Worm (Caenorhabditis elegans): Measurements from ENCODE around the gene ceh-89.

Gene ceh-89

ce11 chrX:14178688-14179087 lies 36.9 kb downstream of the ceh-89 start, which contains the start of gene C37E2.10:
Gene C37E2.10 (plus strand): TSS chrX:14178988.
- TF ChIP-seq ceh-16 (tag; optimal IDR thresholded peaks at IDR 0.05) (no peak), fos-1 (tag; optimal IDR thresholded peaks at IDR 0.05) (no peak), nfya-1 (tag; optimal IDR thresholded peaks at IDR 0.05; ENCODE audit: insufficient read depth) (no peak), elt-2 (tag; optimal IDR thresholded peaks at IDR 0.05) (no peak), nhr-28 (tag; optimal IDR thresholded peaks at IDR 0.05) (no peak), aly-2 (tag; optimal IDR thresholded peaks at IDR 0.05) (no peak), zag-1 (tag; optimal IDR thresholded peaks at IDR 0.05) (no peak), skn-1 (tag; optimal IDR thresholded peaks at IDR 0.05) (no peak), mdl-1 (tag; optimal IDR thresholded peaks at IDR 0.05) (no peak), nhr-77 (tag; optimal IDR thresholded peaks at IDR 0.05) (no peak), nhr-43 (tag; optimal IDR thresholded peaks at IDR 0.05; ENCODE audit: poor library complexity, severe bottlenecking) (no peak), ceh-9 (tag; optimal IDR thresholded peaks at IDR 0.05) (no peak), fkh-2 (tag; optimal IDR thresholded peaks at IDR 0.05) (no peak), eor-1 (tag; optimal IDR thresholded peaks at IDR 0.05) (no peak), elt-3 (tag; optimal IDR thresholded peaks at IDR 0.05) (no peak), snpc-4 (tag; optimal IDR thresholded peaks at IDR 0.05) (no peak), nhr-76 (tag; optimal IDR thresholded peaks at IDR 0.05) (no peak), unc-62 (GFP tag; optimal IDR thresholded peaks at IDR 0.05) (no peak), pha-4 (tag; optimal IDR thresholded peaks at IDR 0.05) (no peak), nhr-12 (tag; optimal IDR thresholded peaks at IDR 0.05) (no peak)

DNA sequence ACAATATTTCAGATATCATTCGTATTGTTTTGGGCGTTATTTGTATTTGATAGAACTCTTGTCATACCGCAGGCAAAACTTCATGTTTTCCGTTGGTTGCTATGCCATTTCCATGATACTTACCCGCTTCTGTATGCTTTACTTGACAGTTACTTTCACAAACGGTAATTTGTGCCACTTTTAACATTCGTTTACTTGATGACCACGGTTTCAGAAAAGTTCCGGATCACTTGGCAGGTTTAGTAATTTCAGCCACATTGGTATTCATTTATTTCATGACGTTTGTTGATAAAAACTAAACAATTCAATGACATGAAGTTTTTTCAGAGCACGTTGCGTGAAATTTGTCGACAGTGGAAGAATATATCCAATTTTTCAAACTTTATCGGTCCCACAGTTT lies 37.7 kb downstream of the ceh-89 start:
- TF ChIP-seq egl-5 (tag; optimal IDR thresholded peaks at IDR 0.05): no peak
- TF ChIP-seq nhr-237 (tag; optimal IDR thresholded peaks at IDR 0.05): no peak

DNA sequence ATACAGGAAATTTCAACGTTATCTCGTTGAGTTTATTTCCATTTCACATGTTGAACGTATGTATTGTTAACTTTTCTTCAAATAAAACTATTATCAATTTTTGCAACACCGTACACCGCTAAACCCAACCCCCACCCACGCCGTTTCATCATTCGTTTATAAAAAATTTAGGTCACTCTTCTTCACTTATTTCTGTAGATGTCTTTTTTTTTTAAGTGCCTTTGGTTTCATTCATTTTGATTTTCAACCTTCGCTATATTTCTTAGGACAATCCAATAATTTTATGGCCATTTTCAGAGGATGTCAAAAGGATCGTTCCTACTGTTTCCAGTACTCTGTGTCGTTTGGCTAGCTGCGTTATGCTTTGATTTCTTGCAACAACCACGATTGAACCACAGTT lies 38.4 kb downstream of the ceh-89 start, which contains the start of gene C37E2.3:
TSS of gene C37E2.3 (plus strand) at position 301 of the 400 bp plus-strand sequence.
- TF ChIP-seq aly-2 (tag; optimal IDR thresholded peaks at IDR 0.05) (no peak), nhr-43 (tag; optimal IDR thresholded peaks at IDR 0.05; ENCODE audit: poor library complexity, severe bottlenecking) (no peak), nhr-23 (tag; optimal IDR thresholded peaks at IDR 0.05) (no peak), ceh-9 (tag; optimal IDR thresholded peaks at IDR 0.05) (no peak), snpc-4 (tag; optimal IDR thresholded peaks at IDR 0.05) (no peak), unc-62 (GFP tag; optimal IDR thresholded peaks at IDR 0.05) (no peak), daf-12 (tag; optimal IDR thresholded peaks at IDR 0.05) (no peak), skn-1 (tag; optimal IDR thresholded peaks at IDR 0.05) (no peak), ZK546.5 (tag; optimal IDR thresholded peaks at IDR 0.05) (no peak), nfya-1 (tag; optimal IDR thresholded peaks at IDR 0.05; ENCODE audit: insufficient read depth) (no peak)

- TF ChIP-seq sea-2 (GFP tag; optimal IDR thresholded peaks at IDR 0.05) (no peak), elt-3 (tag; optimal IDR thresholded peaks at IDR 0.05) (no peak), zag-1 (tag; optimal IDR thresholded peaks at IDR 0.05) (no peak)
These were observed 40.8 kb downstream of the ceh-89 start for ce11 chrX:14182514-14182913.

- no peak for TF ChIP-seq nhr-76 (tag; optimal IDR thresholded peaks at IDR 0.05)
- TF ChIP-seq jun-1 (tag; optimal IDR thresholded peaks at IDR 0.05): no peak
- no peak for TF ChIP-seq nhr-77 (tag; optimal IDR thresholded peaks at IDR 0.05)
These were observed 43.9 kb downstream of the ceh-89 start for ce11 chrX:14185631-14186030.

ce11 chrX:14186466-14186865 lies 44.7 kb downstream of the ceh-89 start, which contains the start of gene ceh-36:
Gene ceh-36 (minus strand): TSS chrX:14186566.
- TF ChIP-seq jun-1 (tag; optimal IDR thresholded peaks at IDR 0.05) (no peak), elt-1 (tag; optimal IDR thresholded peaks at IDR 0.05) (no peak), ceh-28 (tag; optimal IDR thresholded peaks at IDR 0.05) (no peak), nhr-76 (tag; optimal IDR thresholded peaks at IDR 0.05) (no peak), hmg-11 (tag; optimal IDR thresholded peaks at IDR 0.05) (no peak)

DNA sequence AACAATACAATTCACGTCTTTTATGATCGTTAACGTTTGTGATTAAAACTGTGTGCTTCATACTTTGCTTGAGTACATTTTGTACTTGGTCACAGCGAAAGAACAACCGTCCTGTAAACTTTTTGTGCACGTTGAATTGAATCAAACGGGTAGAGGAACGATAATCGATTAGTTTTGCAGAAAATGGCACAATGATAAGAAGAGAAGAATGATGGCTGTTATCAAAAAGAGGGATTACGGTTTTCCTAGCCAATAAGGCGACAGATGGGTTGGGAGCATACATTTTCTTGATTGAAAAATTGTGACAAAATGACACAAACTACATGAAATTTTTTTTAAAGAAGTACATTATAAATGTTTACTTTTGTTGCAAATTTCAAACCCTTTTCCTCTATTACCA lies 52.5 kb downstream of the ceh-89 start:
- TF ChIP-seq egl-27 (tag; optimal IDR thresholded peaks at IDR 0.05): no peak
- TF ChIP-seq pqm-1 (tag; optimal IDR thresholded peaks at IDR 0.05): peak; percentile 69
- TF ChIP-seq pha-4 (tag; optimal IDR thresholded peaks at IDR 0.05): no peak
- peak; percentile 64 for TF ChIP-seq nfya-1 (tag; optimal IDR thresholded peaks at IDR 0.05; ENCODE audit: insufficient read depth)
- TF ChIP-seq nhr-11 (tag; optimal IDR thresholded peaks at IDR 0.05): no peak
- TF ChIP-seq elt-2 (tag; optimal IDR thresholded peaks at IDR 0.05): peak; percentile 84
- no peak for TF ChIP-seq fkh-10 (GFP tag; optimal IDR thresholded peaks at IDR 0.05)
- no peak for TF ChIP-seq nhr-67 (tag; optimal IDR thresholded peaks at IDR 0.05)
- no peak for TF ChIP-seq R02D3.7 (tag; optimal IDR thresholded peaks at IDR 0.05)
- TF ChIP-seq nhr-237 (tag; optimal IDR thresholded peaks at IDR 0.05): no peak
- TF ChIP-seq ceh-28 (tag; optimal IDR thresholded peaks at IDR 0.05): peak; percentile 58
- TF ChIP-seq ceh-9 (tag; optimal IDR thresholded peaks at IDR 0.05): no peak

Data from whole organism, L3 larva.